Worm (Caenorhabditis elegans): ENCODE data around the gene F35H8.1.

DNA sequence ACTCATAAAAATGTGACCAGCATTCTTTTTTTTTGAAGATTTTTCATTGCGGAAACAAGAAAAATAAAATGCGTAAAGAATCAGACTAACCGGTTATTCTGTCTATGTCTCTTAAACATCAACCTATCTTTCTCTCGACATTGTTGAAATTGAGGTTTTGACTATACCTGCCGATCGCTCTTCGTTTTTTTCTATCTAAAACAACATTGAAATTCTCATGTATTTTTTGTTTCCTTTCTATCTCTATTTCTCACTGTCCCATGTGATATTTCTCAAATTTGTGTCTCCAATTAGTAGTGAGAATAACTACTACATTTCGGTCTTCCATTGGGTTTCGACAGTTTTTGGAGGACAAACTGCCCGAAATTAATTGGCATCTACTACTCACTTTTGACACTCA, 7.8 kb upstream of the F35H8.1 start:
- TF ChIP-seq ama-1 (optimal IDR thresholded peaks at IDR 0.05) (no peak), F13C5.2 (tag; optimal IDR thresholded peaks at IDR 0.05) (no peak), tra-4 (tag; optimal IDR thresholded peaks at IDR 0.05) (no peak), sea-1 (GFP tag; conservative IDR thresholded peaks at IDR 0.05) (no peak), ceh-13 (GFP tag; optimal IDR thresholded peaks at IDR 0.05) (no peak), ets-7 (tag; optimal IDR thresholded peaks at IDR 0.05) (no peak), hmg-4 (GFP tag; optimal IDR thresholded peaks at IDR 0.05) (no peak)

All from whole organism, early embryonic.